Fruit fly (Drosophila melanogaster): ENCODE measurements around the gene CG5039.

The CG5039 gene

DNA sequence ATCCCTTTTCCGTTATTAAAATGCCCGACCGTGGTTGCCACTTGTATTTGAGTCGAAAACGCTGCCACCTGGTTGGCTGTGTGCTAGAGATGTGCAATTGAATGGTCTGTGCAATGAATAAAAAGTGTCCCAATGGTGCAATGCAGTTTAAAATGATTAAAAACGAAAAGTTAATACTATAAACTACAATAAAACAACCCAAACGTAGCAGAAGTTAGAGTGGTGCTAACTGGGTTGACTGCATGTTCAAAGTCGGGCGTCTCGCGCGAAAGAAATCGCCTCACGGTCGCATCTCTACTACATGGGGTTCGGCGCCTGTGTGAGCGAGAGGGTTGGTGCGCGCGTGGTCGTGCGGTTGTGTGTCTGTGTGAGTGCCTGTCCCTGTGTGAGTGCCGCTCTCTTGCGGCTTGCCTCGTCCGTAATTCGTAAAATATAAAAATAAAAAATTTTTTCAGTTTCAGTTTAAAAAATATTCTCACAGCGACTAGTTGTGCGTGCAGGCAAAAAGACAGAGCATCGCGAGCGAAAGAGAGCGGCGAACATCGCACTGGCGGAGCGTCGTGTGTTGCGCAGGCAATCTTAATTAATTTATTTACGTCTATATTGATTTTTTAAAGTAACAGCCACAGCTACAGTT lies 31.5 kb upstream of the CG5039 start (continued):
- peak; percentile 55 for TF ChIP-seq fd102C (GFP tag; optimal IDR thresholded peaks at IDR 0.05)
- peak; percentile 93 for TF ChIP-seq ranshi (GFP tag; IDR thresholded peaks at IDR 0.05)
- TF ChIP-seq lab (GFP tag; optimal IDR thresholded peaks at IDR 0.05): peak; percentile 95
- TF ChIP-seq CG12104 (GFP tag; optimal IDR thresholded peaks at IDR 0.05): peak; percentile 88
- TF ChIP-seq HLH54F (GFP tag; optimal IDR thresholded peaks at IDR 0.05): peak; percentile 98
- TF ChIP-seq br (optimal IDR thresholded peaks at IDR 0.05): no peak
- peak; percentile 88 for TF ChIP-seq CG14441 (GFP tag; IDR thresholded peaks at IDR 0.05)
- TF ChIP-seq chn (GFP tag; optimal IDR thresholded peaks at IDR 0.05): peak; percentile 95
- peak; percentile 94 for TF ChIP-seq eyg (GFP tag; optimal IDR thresholded peaks at IDR 0.05)
- TF ChIP-seq CG4820 (GFP tag; optimal IDR thresholded peaks at IDR 0.05): peak; percentile 86
- TF ChIP-seq wor (GFP tag; IDR thresholded peaks at IDR 0.05): peak; percentile 81; the same call in 1 of the 2 replicates
- TF ChIP-seq CG18599 (GFP tag; optimal IDR thresholded peaks at IDR 0.05): peak; percentile 94
- peak; percentile 90 for TF ChIP-seq CG11723 (GFP tag; optimal IDR thresholded peaks at IDR 0.05)
- TF ChIP-seq Hmx (GFP tag; optimal IDR thresholded peaks at IDR 0.05): peak; percentile 89
- TF ChIP-seq CG6791 (GFP tag; IDR thresholded peaks at IDR 0.05; ENCODE audit: partially characterized antibody): peak; percentile 68; the same call in 1 of the 3 replicates
- peak; percentile 93 for TF ChIP-seq CG9876 (GFP tag; optimal IDR thresholded peaks at IDR 0.05)
- peak; percentile 64; the same call in 1 of the 2 replicates for TF ChIP-seq dan (GFP tag; IDR thresholded peaks at IDR 0.05)
- peak; percentile 71 for TF ChIP-seq hkb (optimal IDR thresholded peaks at IDR 0.05)
- TF ChIP-seq hkb (GFP tag; IDR thresholded peaks at IDR 0.05): peak; percentile 84
- peak; percentile 92 for TF ChIP-seq kni (GFP tag; optimal IDR thresholded peaks at IDR 0.05)
- TF ChIP-seq sob (GFP tag; IDR thresholded peaks at IDR 0.05): peak; percentile 95
- peak; percentile 85 for TF ChIP-seq dmrt99B (tag; optimal IDR thresholded peaks at IDR 0.05)
- TF ChIP-seq slbo (GFP tag; IDR thresholded peaks at IDR 0.05): peak; percentile 96
- peak; percentile 77 for TF ChIP-seq Hey (tag; optimal IDR thresholded peaks at IDR 0.05)
- peak; percentile 81 for TF ChIP-seq croc (GFP tag; conservative IDR thresholded peaks at IDR 0.05)
- no peak for TF ChIP-seq CG11696 (GFP tag; IDR thresholded peaks at IDR 0.05)
- TF ChIP-seq emc (GFP tag; optimal IDR thresholded peaks at IDR 0.05): peak; percentile 89
- peak; percentile 81 for TF ChIP-seq BtbVII (GFP tag; optimal IDR thresholded peaks at IDR 0.05)
- peak; percentile 87 for TF ChIP-seq HHEX (GFP tag; optimal IDR thresholded peaks at IDR 0.05)
- TF ChIP-seq CG12299 (tag; optimal IDR thresholded peaks at IDR 0.05): peak; percentile 86
- TF ChIP-seq CG2712 (tag; optimal IDR thresholded peaks at IDR 0.05): peak; percentile 92
- TF ChIP-seq Dref (GFP tag; IDR thresholded peaks at IDR 0.05): peak; percentile 47
- peak; percentile 84 for TF ChIP-seq CG13894 (tag; optimal IDR thresholded peaks at IDR 0.05)
- peak; percentile 87 to 97 for TF ChIP-seq Hr51 (GFP tag; optimal IDR thresholded peaks at IDR 0.05)
- peak; percentile 74 for TF ChIP-seq CG15011 (GFP tag; optimal IDR thresholded peaks at IDR 0.05)
- peak; percentile 92 for TF ChIP-seq Mad (GFP tag; optimal IDR thresholded peaks at IDR 0.05)
- peak; percentile 96 for TF ChIP-seq dm (GFP tag; optimal IDR thresholded peaks at IDR 0.05)
- TF ChIP-seq ssp (GFP tag; IDR thresholded peaks at IDR 0.05): peak; percentile 84
- TF ChIP-seq CG2120 (GFP tag; optimal IDR thresholded peaks at IDR 0.05): peak; percentile 97
- TF ChIP-seq lilli (GFP tag; optimal IDR thresholded peaks at IDR 0.05): peak; percentile 97
- TF ChIP-seq Atf6 (GFP tag; IDR thresholded peaks at IDR 0.05): peak; percentile 90
- TF ChIP-seq CG17829 (tag; optimal IDR thresholded peaks at IDR 0.05): peak; percentile 94
- peak; percentile 88 for TF ChIP-seq CG15269 (tag; optimal IDR thresholded peaks at IDR 0.05)
- TF ChIP-seq CG3838 (GFP tag; optimal IDR thresholded peaks at IDR 0.05): peak; percentile 81
- peak; percentile 90 for TF ChIP-seq ci (GFP tag; IDR thresholded peaks at IDR 0.05)
- peak; percentile 83 for TF ChIP-seq CG8388 (GFP tag; optimal IDR thresholded peaks at IDR 0.05)
- TF ChIP-seq usp (GFP tag; optimal IDR thresholded peaks at IDR 0.05): no peak
- peak; percentile 85 for TF ChIP-seq Xrp1 (GFP tag; IDR thresholded peaks at IDR 0.05)
- TF ChIP-seq Taf1 (GFP tag; IDR thresholded peaks at IDR 0.05): peak; percentile 75; the same call in 1 of the 2 replicates
- peak; percentile 97 for TF ChIP-seq BEAF-32 (GFP tag; optimal IDR thresholded peaks at IDR 0.05)
- TF ChIP-seq Dfd (GFP tag; optimal IDR thresholded peaks at IDR 0.05): no peak

All from whole organism, embryonic.